Fruit fly (Drosophila melanogaster): ENCODE results near the gene CG14109.

The CG14109 gene

DNA sequence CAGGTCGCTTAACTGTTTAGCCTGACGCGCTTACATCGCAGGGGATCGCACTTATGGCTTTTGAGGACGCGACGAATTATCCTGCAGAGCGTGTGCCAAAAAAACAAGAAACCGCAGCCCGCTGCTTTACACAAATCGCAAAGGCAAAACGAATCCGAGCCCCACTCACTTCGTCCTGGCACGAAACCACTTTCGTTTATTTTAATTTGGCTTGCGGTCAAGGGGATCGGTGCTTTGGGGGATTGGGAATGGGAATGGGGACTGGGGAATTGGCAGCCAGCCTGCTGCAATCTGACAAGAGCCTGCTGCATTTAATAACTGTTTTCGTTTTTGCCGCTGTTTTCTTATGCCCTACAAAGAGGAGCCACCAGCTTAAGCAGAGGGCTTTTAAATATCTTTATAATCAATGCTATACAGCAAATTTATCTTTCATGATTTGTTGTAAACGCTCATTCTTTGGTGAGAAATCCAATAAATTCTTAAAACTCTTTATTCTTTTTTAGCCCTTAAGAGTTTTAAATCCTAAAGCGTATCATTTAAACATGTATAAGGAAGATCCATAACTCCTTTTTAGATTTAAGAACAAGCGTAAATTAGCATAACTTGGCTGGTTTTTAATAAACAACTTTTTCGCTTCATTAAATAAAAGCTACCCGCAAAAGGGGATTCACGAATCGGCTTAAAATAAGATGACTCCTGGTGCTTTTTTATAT lies 30.7 kb upstream of the CG14109 start:
- TF ChIP-seq CG10321 (GFP tag; IDR thresholded peaks at IDR 0.05): no peak
- peak; percentile 11 for TF ChIP-seq sens (GFP tag)

DNA sequence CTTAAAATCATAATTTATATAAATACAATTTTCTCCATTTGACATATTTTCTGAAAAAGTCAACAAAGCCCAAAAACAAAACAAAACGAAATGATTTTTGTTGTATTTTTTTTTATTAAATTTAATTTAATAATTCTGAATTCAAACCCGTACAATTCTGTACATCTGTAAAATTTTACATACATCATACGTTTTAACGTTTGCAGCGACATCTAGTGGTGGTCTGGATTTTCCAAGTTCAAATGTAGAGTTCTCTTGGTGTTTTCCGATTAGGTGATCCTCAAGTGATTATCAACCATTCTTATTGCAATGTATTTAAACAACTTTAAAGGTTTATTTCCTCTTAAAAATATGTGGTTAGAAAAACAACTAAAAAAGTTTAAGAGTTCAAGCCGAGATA lies 29.7 kb upstream of the CG14109 start:
- TF ChIP-seq danr (GFP tag; IDR thresholded peaks at IDR 0.05) (no peak), CG15011 (GFP tag; optimal IDR thresholded peaks at IDR 0.05) (no peak), Aef1 (GFP tag; IDR thresholded peaks at IDR 0.05) (0 out of 3 replicates have a peak, but pooled peaks have one; percentile 16), btn (GFP tag; optimal IDR thresholded peaks at IDR 0.05) (no peak), oc (tag; optimal IDR thresholded peaks at IDR 0.05) (no peak), CG17568 (GFP tag; optimal IDR thresholded peaks at IDR 0.05) (no peak), pzg (GFP tag; optimal IDR thresholded peaks at IDR 0.05) (no peak), bcd (GFP tag; optimal IDR thresholded peaks at IDR 0.05) (peak; percentile 32), lilli (GFP tag; optimal IDR thresholded peaks at IDR 0.05) (peak; percentile 39), CG4424 (GFP tag; optimal IDR thresholded peaks at IDR 0.05) (peak; percentile 26), E2f2 (GFP tag; IDR thresholded peaks at IDR 0.05) (no peak), Deaf1 (tag; optimal IDR thresholded peaks at IDR 0.05) (no peak), nmo (GFP tag; optimal IDR thresholded peaks at IDR 0.05) (peak; percentile 58), CG9609 (GFP tag; optimal IDR thresholded peaks at IDR 0.05) (no peak), CoRest (tag; optimal IDR thresholded peaks at IDR 0.05) (peak; percentile 59), sima (GFP tag; optimal IDR thresholded peaks at IDR 0.05) (no peak), CG7928 (GFP tag; optimal IDR thresholded peaks at IDR 0.05) (no peak), Drgx (GFP tag; IDR thresholded peaks at IDR 0.05) (no peak), tio (GFP tag; optimal IDR thresholded peaks at IDR 0.05) (no peak), H2.0 (GFP tag; IDR thresholded peaks at IDR 0.05) (no peak), CHES-1-like (GFP tag; optimal IDR thresholded peaks at IDR 0.05) (no peak), Eip74EF (GFP tag; optimal IDR thresholded peaks at IDR 0.05) (no peak), Gug (GFP tag; IDR thresholded peaks at IDR 0.05) (0 out of 4 replicates have a peak, but pooled peaks have one; percentile 16), CG5953 (GFP tag; IDR thresholded peaks at IDR 0.05) (no peak), ken (GFP tag; IDR thresholded peaks at IDR 0.05) (no peak), hkb (optimal IDR thresholded peaks at IDR 0.05) (no peak), hkb (GFP tag; IDR thresholded peaks at IDR 0.05) (no peak), CG7357 (GFP tag; IDR thresholded peaks at IDR 0.05) (no peak), CG2116 (GFP tag; optimal IDR thresholded peaks at IDR 0.05) (peak; percentile 18), CG12104 (GFP tag; optimal IDR thresholded peaks at IDR 0.05) (no peak), CG32532 (GFP tag; IDR thresholded peaks at IDR 0.05) (peak; percentile 59; the same call in 1 of the 2 replicates), klu (GFP tag; IDR thresholded peaks at IDR 0.05) (no peak), pho (GFP tag; optimal IDR thresholded peaks at IDR 0.05) (no peak), z (GFP tag; IDR thresholded peaks at IDR 0.05) (no peak), B-H2 (GFP tag; optimal IDR thresholded peaks at IDR 0.05) (no peak), CG34376 (GFP tag; optimal IDR thresholded peaks at IDR 0.05) (no peak), Ssrp (tag; optimal IDR thresholded peaks at IDR 0.05) (no peak), Stat92E (GFP tag; optimal IDR thresholded peaks at IDR 0.05) (no peak), CG16863 (GFP tag; optimal IDR thresholded peaks at IDR 0.05) (peak; percentile 8), CG17612 (GFP tag; IDR thresholded peaks at IDR 0.05) (no peak), Kr (GFP tag; optimal IDR thresholded peaks at IDR 0.05) (no peak), jigr1 (GFP tag; IDR thresholded peaks at IDR 0.05) (no peak), Xbp1 (GFP tag; optimal IDR thresholded peaks at IDR 0.05) (peak; percentile 72), CG6854 (GFP tag; optimal IDR thresholded peaks at IDR 0.05) (no peak), gcm2 (GFP tag; optimal IDR thresholded peaks at IDR 0.05) (no peak), CG2129 (GFP tag; IDR thresholded peaks at IDR 0.05; ENCODE audit: partially characterized antibody) (no peak), Camta (GFP tag; optimal IDR thresholded peaks at IDR 0.05) (peak; percentile 21), CG7372 (GFP tag; IDR thresholded peaks at IDR 0.05) (no peak)
